In the genomic region with DNA sequence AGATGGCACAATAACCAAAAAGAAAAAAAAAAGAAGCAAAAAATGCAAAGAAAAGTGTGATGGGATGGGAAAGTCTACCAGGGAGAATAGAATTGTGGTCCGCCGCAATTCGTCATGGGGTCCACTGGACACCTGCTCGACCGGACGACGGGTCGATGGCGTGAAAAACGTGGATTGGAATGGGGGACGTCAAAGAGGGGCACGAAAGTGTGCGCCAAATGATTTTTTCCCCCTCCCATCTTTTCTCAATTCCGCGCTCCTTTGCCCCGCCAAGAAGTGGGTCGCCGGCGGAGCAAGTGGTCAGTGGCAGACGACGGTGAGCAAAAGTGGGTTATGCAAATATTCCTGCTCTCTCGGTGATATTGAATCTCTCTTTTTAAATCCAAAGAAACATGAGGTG, we compare ENCODE assay signal across 1 worm cellular context.
TF ChIP-seq lines count a peak whose summit lies in the region.

No protein-coding gene starts in this region.

TF ChIP-seq in whole organism, L4 larva, 104 proteins besides CTCF, POLR2A, EP300 and RAD21 (continued from another document):
- no peak for TF ChIP-seq ZK546.5 (tag; optimal IDR thresholded peaks at IDR 0.05; lab: Kevin White, UChicago)
- TF ChIP-seq lsy-2 (tag; optimal IDR thresholded peaks at IDR 0.05; lab: Kevin White, UChicago) = no peak
- TF ChIP-seq hlh-30 (tag; optimal IDR thresholded peaks at IDR 0.05; lab: Kevin White, UChicago; ENCODE audit: insufficient read depth) = peak; percentile 15
- TF ChIP-seq mxl-3 (GFP tag; optimal IDR thresholded peaks at IDR 0.05; lab: Kevin White, UChicago) = no peak
- no peak for TF ChIP-seq lin-15B (tag; optimal IDR thresholded peaks at IDR 0.05; lab: Kevin White, UChicago)
- no peak for TF ChIP-seq ceh-44 (GFP tag; IDR thresholded peaks at IDR 0.05; lab: Robert Waterston, UW)
- no peak for TF ChIP-seq vab-7 (GFP tag; IDR thresholded peaks at IDR 0.05; lab: Robert Waterston, UW)
- TF ChIP-seq hlh-11 (tag; optimal IDR thresholded peaks at IDR 0.05; lab: Kevin White, UChicago) = peak; percentile 10
- peak; percentile 26 for TF ChIP-seq mes-2 (tag; optimal IDR thresholded peaks at IDR 0.05; lab: Kevin White, UChicago; ENCODE audit: poor library complexity, severe bottlenecking)
- TF ChIP-seq unc-130 (GFP tag; optimal IDR thresholded peaks at IDR 0.05; lab: Kevin White, UChicago) = no peak
- TF ChIP-seq nhr-25 (tag; optimal IDR thresholded peaks at IDR 0.05; lab: Kevin White, UChicago; ENCODE audit: borderline replicate concordance, insufficient read depth) = no peak
- no peak for TF ChIP-seq F44E2.7 (GFP tag; IDR thresholded peaks at IDR 0.05; lab: Robert Waterston, UW)
- peak; percentile 66 for TF ChIP-seq set-16 (GFP tag; IDR thresholded peaks at IDR 0.05; lab: Robert Waterston, UW)
- no peak for TF ChIP-seq nhr-42 (GFP tag; IDR thresholded peaks at IDR 0.05; lab: Robert Waterston, UW)
- TF ChIP-seq php-3 (GFP tag; IDR thresholded peaks at IDR 0.05; lab: Robert Waterston, UW) = no peak
- no peak for TF ChIP-seq F10B5.3 (tag; optimal IDR thresholded peaks at IDR 0.05; lab: Kevin White, UChicago)
- TF ChIP-seq dmd-9 (GFP tag; IDR thresholded peaks at IDR 0.05; lab: Robert Waterston, UW) = no peak
- no peak for TF ChIP-seq unc-39 (tag; optimal IDR thresholded peaks at IDR 0.05; lab: Kevin White, UChicago)
